Fruit fly (Drosophila melanogaster): ENCODE results near the gene Dcr-1.

dm6 chr3R:22698208-22698607, 42.7 kb downstream of the Dcr-1 start, which contains the start of gene Cyp6d4:
- no peak for TF ChIP-seq eg (GFP tag; IDR thresholded peaks at IDR 0.05)
- no peak for TF ChIP-seq Blimp-1 (GFP tag; optimal IDR thresholded peaks at IDR 0.05)
- no peak for TF ChIP-seq CG6276 (GFP tag; optimal IDR thresholded peaks at IDR 0.05)
- no peak for TF ChIP-seq ss (GFP tag; optimal IDR thresholded peaks at IDR 0.05)
- TF ChIP-seq Ets96B (tag; optimal IDR thresholded peaks at IDR 0.05) = no peak
- TF ChIP-seq Ets21C (GFP tag; optimal IDR thresholded peaks at IDR 0.05) = no peak
- no peak for TF ChIP-seq Eip93F (GFP tag; optimal IDR thresholded peaks at IDR 0.05)
- no peak for TF ChIP-seq CG3919 (GFP tag; optimal IDR thresholded peaks at IDR 0.05)
- no peak for TF ChIP-seq Gug (GFP tag; IDR thresholded peaks at IDR 0.05)
- no peak for TF ChIP-seq fd59A (GFP tag; optimal IDR thresholded peaks at IDR 0.05)
- no peak for TF ChIP-seq esn (GFP tag; optimal IDR thresholded peaks at IDR 0.05)
- TF ChIP-seq Sox102F (GFP tag; optimal IDR thresholded peaks at IDR 0.05) = no peak

Data from whole organism, prepupa.